Worm (Caenorhabditis elegans) whole organism, young adult: ENCODE measurements around the gene egrh-1.

Experiments used
- B0035.1 ChIP-seq: sonication (generic microtip); optimal IDR thresholded peaks from 2 replicates; lab custom pipeline; 2016; ENCODE audit warnings: missing genetic modification characterization, mild to moderate bottlenecking, missing compliant biosample characterization, missing genotype, missing genetic modification reagents
- C17E4.6 ChIP-seq: fragments of 200-800 bp; sonication (Bioruptor generic); IDR thresholded peaks from 2 replicates; pipeline ENCODE4 v1.3.6; 2022; ENCODE audit warnings: missing genetic modification reagents, missing genetic modification characterization, missing compliant biosample characterization
- F10E7.11 ChIP-seq: sonication (generic microtip); optimal IDR thresholded peaks from 2 replicates; lab custom pipeline; 2017; ENCODE audit warnings: mild to moderate bottlenecking, missing genetic modification characterization, moderate library complexity, missing compliant biosample characterization
- F22D6.2 ChIP-seq: sonication (generic microtip); optimal IDR thresholded peaks from 2 replicates; lab custom pipeline; 2016; ENCODE audit warnings: mild to moderate bottlenecking, missing genetic modification characterization, missing compliant biosample characterization
- F33H1.4 ChIP-seq: fragments of 200-800 bp; sonication (Bioruptor generic); IDR thresholded peaks from 2 replicates; pipeline ENCODE4 v1.3.6; 2022; ENCODE audit warnings: missing genetic modification reagents, missing genetic modification characterization, missing compliant biosample characterization
- F49E8.2 ChIP-seq: sonication (generic microtip); optimal IDR thresholded peaks from 3 replicates; lab custom pipeline; 2017; ENCODE audit warnings: missing genetic modification characterization, mild to moderate bottlenecking, missing compliant biosample characterization, antibody characterized with exemption, moderate library complexity; ENCODE audit not compliant: insufficient read depth
- F55B11.4 ChIP-seq: sonication (generic microtip); optimal IDR thresholded peaks from 2 replicates; lab custom pipeline; 2016; ENCODE audit warnings: missing compliant biosample characterization, missing genetic modification characterization, borderline replicate concordance; ENCODE audit not compliant: insufficient read depth
- T07F8.4 ChIP-seq: sonication (generic microtip); optimal IDR thresholded peaks from 2 replicates; lab custom pipeline; 2016; ENCODE audit warnings: mild to moderate bottlenecking, missing genetic modification characterization, moderate library complexity, missing compliant biosample characterization
- T26A5.8 ChIP-seq: sonication (generic microtip); optimal IDR thresholded peaks from 2 replicates; lab custom pipeline; 2016; ENCODE audit warnings: missing genetic modification characterization, missing compliant biosample characterization
- Y53G8AR.9 ChIP-seq: fragments of 200-800 bp; sonication (Bioruptor generic); conservative IDR thresholded peaks from 2 replicates; pipeline ENCODE4 v1.3.6; 2022; ENCODE audit warnings: missing genetic modification reagents, missing genetic modification characterization, missing compliant biosample characterization
- akir-1 ChIP-seq: fragments of 200-800 bp; sonication (Bioruptor generic); optimal IDR thresholded peaks from 2 replicates; lab custom pipeline; 2018; ENCODE audit warnings: mild to moderate bottlenecking, missing genetic modification characterization, moderate library complexity, missing compliant biosample characterization
- aptf-3 ChIP-seq: fragments of 200-800 bp; sonication (Bioruptor generic); IDR thresholded peaks from 2 replicates; pipeline ENCODE4 v1.3.6; 2022; ENCODE audit warnings: missing genetic modification characterization, missing compliant biosample characterization
- atf-7 ChIP-seq: sonication (generic microtip); optimal IDR thresholded peaks from 2 replicates; lab custom pipeline; 2017; ENCODE audit warnings: mild to moderate bottlenecking, missing genetic modification characterization, missing compliant biosample characterization
- bed-1 ChIP-seq: fragments of 200-800 bp; sonication (Bioruptor generic); IDR thresholded peaks from 2 replicates; pipeline ENCODE4 v1.3.6; 2022; ENCODE audit warnings: missing genetic modification reagents, missing genetic modification characterization, missing compliant biosample characterization
- cebp-2 ChIP-seq: fragments of 200-800 bp; sonication (Bioruptor generic); IDR thresholded peaks from 2 replicates; pipeline ENCODE4 v1.3.6; 2022; ENCODE audit warnings: missing genetic modification characterization, missing compliant biosample characterization
- ceh-100 ChIP-seq: fragments of 200-800 bp; sonication (Bioruptor generic); IDR thresholded peaks from 2 replicates; pipeline ENCODE4 v1.3.6; 2022; ENCODE audit warnings: missing genetic modification reagents, missing genetic modification characterization, missing compliant biosample characterization
- ceh-58 ChIP-seq: fragments of 200-800 bp; sonication (Bioruptor generic); IDR thresholded peaks from 2 replicates; pipeline ENCODE4 v1.3.6; 2022; ENCODE audit warnings: missing genetic modification characterization, missing compliant biosample characterization
- ceh-91 ChIP-seq: fragments of 200-800 bp; sonication (Bioruptor generic); IDR thresholded peaks from 2 replicates; pipeline ENCODE4 v1.3.6; 2022; ENCODE audit warnings: missing genetic modification reagents, missing genetic modification characterization, missing compliant biosample characterization
- dpl-1 ChIP-seq: fragments of 150-350 bp; optimal IDR thresholded peaks from 2 replicates; lab custom pipeline; 2014; ENCODE audit warnings: missing biosample characterization, missing genetic modification reagents, missing genetic modification characterization
- ekl-4 ChIP-seq: fragments of 200-800 bp; sonication (Bioruptor generic); IDR thresholded peaks from 2 replicates; pipeline ENCODE4 v1.3.6; 2022; ENCODE audit warnings: missing genetic modification reagents, missing genetic modification characterization, missing compliant biosample characterization
- ets-4 ChIP-seq: fragments of 200-800 bp; sonication (Bioruptor generic); optimal IDR thresholded peaks from 2 replicates; lab custom pipeline; 2018; ENCODE audit warnings: mild to moderate bottlenecking, missing genetic modification characterization, missing compliant biosample characterization
- him-1 ChIP-seq: sonication (generic microtip); optimal IDR thresholded peaks from 2 replicates; lab custom pipeline; 2016; ENCODE audit warnings: missing genotype, missing genetic modification reagents, missing genetic modification characterization, missing compliant biosample characterization
- let-526 ChIP-seq: fragments of 200-800 bp; sonication (Bioruptor generic); IDR thresholded peaks from 2 replicates; pipeline ENCODE4 v1.3.6; 2022; ENCODE audit warnings: missing genetic modification reagents, missing genetic modification characterization, missing compliant biosample characterization
- lin-26 ChIP-seq: fragments of 200-800 bp; sonication (Bioruptor generic); IDR thresholded peaks from 2 replicates; pipeline ENCODE4 v1.3.6; 2022; ENCODE audit warnings: missing genetic modification reagents, missing genetic modification characterization, missing compliant biosample characterization
- lin-35 ChIP-seq, 3 experiments: fragments of 150-350 bp in 2 of 3; sonication (generic microtip) in 1 of 3; optimal IDR thresholded peaks; 2 replicates each; lab custom pipeline; 2014 to 2018; ENCODE audit warnings: missing biosample characterization in 3 of 3, missing genetic modification characterization in 3 of 3, missing genetic modification reagents in 3 of 3
- lsl-1 ChIP-seq: fragments of 200-800 bp; sonication (Bioruptor generic); optimal IDR thresholded peaks from 2 replicates; lab custom pipeline; 2018; ENCODE audit warnings: mild to moderate bottlenecking, missing genetic modification characterization, moderate library complexity, missing compliant biosample characterization
- madf-3 ChIP-seq: fragments of 200-800 bp; sonication (Bioruptor generic); IDR thresholded peaks from 2 replicates; pipeline ENCODE4 v1.3.6; 2022; ENCODE audit warnings: missing genetic modification reagents, missing genetic modification characterization, missing compliant biosample characterization
- madf-6 ChIP-seq: fragments of 200-800 bp; sonication (Bioruptor generic); IDR thresholded peaks from 2 replicates; pipeline ENCODE4 v1.3.6; 2022; ENCODE audit warnings: missing genetic modification reagents, missing genetic modification characterization, missing compliant biosample characterization
- madf-8 ChIP-seq: fragments of 200-800 bp; sonication (Bioruptor generic); conservative IDR thresholded peaks from 2 replicates; pipeline ENCODE4 v1.3.6; 2022; ENCODE audit warnings: missing genetic modification reagents, missing genetic modification characterization, missing compliant biosample characterization
- mxl-1 ChIP-seq: sonication (generic microtip); optimal IDR thresholded peaks from 2 replicates; lab custom pipeline; 2016; ENCODE audit warnings: missing genetic modification characterization, missing compliant biosample characterization
- nfya-1 ChIP-seq: sonication (generic microtip); optimal IDR thresholded peaks from 2 replicates; lab custom pipeline; 2017; ENCODE audit warnings: antibody characterized with exemption, missing compliant biosample characterization, missing genetic modification characterization, borderline replicate concordance; ENCODE audit not compliant: insufficient read depth
- nhr-80 ChIP-seq: sonication (generic microtip); optimal IDR thresholded peaks from 2 replicates; lab custom pipeline; 2016; ENCODE audit warnings: missing genetic modification characterization, missing compliant biosample characterization
- nhr-90 ChIP-seq: sonication (generic microtip); optimal IDR thresholded peaks from 2 replicates; lab custom pipeline; 2016; ENCODE audit warnings: missing genotype, mild to moderate bottlenecking, missing genetic modification characterization, missing compliant biosample characterization
- rcor-1 ChIP-seq: fragments of 200-800 bp; sonication (Bioruptor generic); IDR thresholded peaks from 2 replicates; pipeline ENCODE4 v1.3.6; 2022; ENCODE audit warnings: missing genetic modification reagents, missing genetic modification characterization, missing compliant biosample characterization
- somi-1 ChIP-seq: fragments of 200-800 bp; sonication (Bioruptor generic); optimal IDR thresholded peaks from 2 replicates; lab custom pipeline; 2018; ENCODE audit warnings: mild to moderate bottlenecking, missing genetic modification characterization, missing compliant biosample characterization
- sptf-2 ChIP-seq: fragments of 200-800 bp; sonication (Bioruptor generic); optimal IDR thresholded peaks from 2 replicates; lab custom pipeline; 2018; ENCODE audit warnings: mild to moderate bottlenecking, missing genetic modification characterization, missing compliant biosample characterization
- tbp1 ChIP-seq: fragments of 200-800 bp; sonication (Bioruptor generic); optimal IDR thresholded peaks from 2 replicates; lab custom pipeline; 2018; ENCODE audit warnings: mild to moderate bottlenecking, missing genetic modification characterization, missing compliant biosample characterization
- tbx-9 ChIP-seq: sonication (generic microtip); optimal IDR thresholded peaks from 2 replicates; lab custom pipeline; 2016; ENCODE audit warnings: borderline replicate concordance, missing genetic modification characterization, inconsistent platforms, missing compliant biosample characterization
- unc-130 ChIP-seq: sonication (generic microtip); optimal IDR thresholded peaks from 2 replicates; lab custom pipeline; 2016; ENCODE audit warnings: missing genetic modification reagents, missing genetic modification characterization, missing compliant biosample characterization
- unc-62 ChIP-seq: fragments of 150-350 bp; optimal IDR thresholded peaks from 2 replicates; lab custom pipeline; 2014; ENCODE audit warnings: missing biosample characterization, missing genetic modification reagents, missing genetic modification characterization
- xnd-1 ChIP-seq: sonication (generic microtip); optimal IDR thresholded peaks from 2 replicates; lab custom pipeline; 2016; ENCODE audit warnings: missing genotype, missing genetic modification reagents, missing genetic modification characterization, missing compliant biosample characterization
- zfh-2 ChIP-seq: fragments of 200-800 bp; sonication (Bioruptor generic); conservative IDR thresholded peaks from 2 replicates; pipeline ENCODE4 v1.3.6; 2022; ENCODE audit warnings: missing genetic modification reagents, missing genetic modification characterization, missing compliant biosample characterization
- zim-3 ChIP-seq: sonication (generic microtip); optimal IDR thresholded peaks from 2 replicates; lab custom pipeline; 2017; ENCODE audit warnings: mild to moderate bottlenecking, missing genetic modification characterization, moderate library complexity, missing compliant biosample characterization
- ztf-18 ChIP-seq: sonication (generic microtip); optimal IDR thresholded peaks from 2 replicates; lab custom pipeline; 2016; ENCODE audit warnings: missing genotype, mild to moderate bottlenecking, missing genetic modification characterization, missing compliant biosample characterization
- ztf-25 ChIP-seq: fragments of 200-800 bp; sonication (Bioruptor generic); IDR thresholded peaks from 2 replicates; pipeline ENCODE4 v1.3.6; 2022; ENCODE audit warnings: missing genetic modification reagents, missing genetic modification characterization, missing compliant biosample characterization
- ztf-26 ChIP-seq: sonication (generic microtip); optimal IDR thresholded peaks from 2 replicates; lab custom pipeline; 2017; ENCODE audit warnings: missing genetic modification characterization, missing compliant biosample characterization
- ztf-6 ChIP-seq: fragments of 200-800 bp; sonication (Bioruptor generic); IDR thresholded peaks from 2 replicates; pipeline ENCODE4 v1.3.6; 2022; ENCODE audit warnings: missing genetic modification reagents, missing genetic modification characterization, missing compliant biosample characterization

The egrh-1 gene

DNA sequence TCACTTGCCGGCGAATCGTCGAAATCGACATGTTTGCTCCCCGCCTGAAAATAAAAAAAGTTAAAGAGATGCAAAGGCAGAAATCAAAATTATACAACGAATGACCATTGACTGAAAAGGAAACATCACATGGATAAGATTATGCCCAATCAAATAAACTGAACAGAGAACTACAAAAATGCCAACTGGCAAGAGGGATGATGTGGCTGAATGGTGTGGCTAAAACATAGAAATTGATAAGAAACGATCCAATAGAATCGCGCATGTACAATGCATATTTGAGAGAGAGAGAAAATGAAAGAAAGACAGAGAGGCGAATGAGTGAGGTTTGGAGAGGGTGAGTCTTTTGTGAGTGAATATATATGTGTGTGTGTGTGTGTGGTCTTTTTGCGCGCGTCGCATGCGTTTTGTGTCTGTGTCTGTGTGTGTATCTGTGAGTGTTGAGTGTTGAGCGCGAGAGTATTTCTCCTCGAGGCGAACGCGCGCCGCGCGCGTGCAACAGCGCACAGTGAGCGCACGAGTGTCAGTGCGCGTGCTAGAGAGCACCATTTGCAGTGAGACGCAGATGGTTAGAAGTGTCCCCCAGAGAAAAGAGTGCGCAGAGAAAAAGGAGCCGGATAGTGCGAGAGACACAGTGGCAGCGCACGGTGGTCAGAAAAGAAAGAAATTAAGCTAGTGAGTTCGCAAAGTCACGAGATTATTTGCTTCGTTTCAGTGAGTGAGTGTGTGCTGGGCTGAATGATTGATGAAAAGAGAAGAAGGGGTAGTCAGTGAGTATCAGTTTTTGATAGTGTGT lies 27.1 kb upstream of the egrh-1 start, which contains the start of gene epn-1 (continued):
- TF ChIP-seq cebp-2 (GFP tag; lab: Robert Waterston, UW) = peak; percentile 69; the same call in 1 of the 2 replicates
- 0 out of 2 replicates have a peak, but pooled peaks have one; percentile 18 for TF ChIP-seq ztf-25 (GFP tag; lab: Robert Waterston, UW)
- TF ChIP-seq T26A5.8 = no peak
- peak; percentile 39 for TF ChIP-seq unc-62 (GFP tag; lab: Kevin White, UChicago)
- peak; percentile 94 for TF ChIP-seq nhr-90
- TF ChIP-seq ceh-58 (GFP tag; lab: Robert Waterston, UW) = 0 out of 2 replicates have a peak, but pooled peaks have one; percentile 48
- 0 out of 2 replicates have a peak, but pooled peaks have one; percentile 37 for TF ChIP-seq ztf-6 (GFP tag; lab: Robert Waterston, UW)
- TF ChIP-seq madf-3 (GFP tag; lab: Robert Waterston, UW) = peak; percentile 85
- no peak for TF ChIP-seq aptf-3 (GFP tag; lab: Robert Waterston, UW)
- no peak for TF ChIP-seq tbx-9 (tag; lab: Kevin White, UChicago)
- TF ChIP-seq F33H1.4 = peak; percentile 29
- TF ChIP-seq ztf-18 = peak; percentile 81
- TF ChIP-seq F49E8.2 = no peak
- TF ChIP-seq F22D6.2 = peak; percentile 92
- no peak for TF ChIP-seq madf-8 (GFP tag; lab: Robert Waterston, UW)
- no peak for TF ChIP-seq dpl-1 (GFP tag; lab: Kevin White, UChicago)
- peak; percentile 100 for TF ChIP-seq zfh-2 (GFP tag; lab: Robert Waterston, UW)
- TF ChIP-seq bed-1 (GFP tag; lab: Robert Waterston, UW) = no peak
- peak in 1 of 3 experiments; percentile 90 for TF ChIP-seq lin-35 (GFP tag; optimal IDR thresholded peaks at IDR 0.05; lab: Kevin White, UChicago)
- TF ChIP-seq unc-130 (GFP tag; lab: Kevin White, UChicago) = no peak
- TF ChIP-seq him-1 = peak; percentile 2
- peak; percentile 82 for TF ChIP-seq akir-1
- TF ChIP-seq ekl-4 (GFP tag; lab: Robert Waterston, UW) = peak; percentile 95
- 0 out of 2 replicates have a peak, but pooled peaks have one; percentile 63 for TF ChIP-seq C17E4.6 (GFP tag; lab: Robert Waterston, UW)
- TF ChIP-seq tbp1 (GFP tag; lab: Kevin White, UChicago) = peak; percentile 73
- TF ChIP-seq lsl-1 (GFP tag; lab: Kevin White, UChicago) = peak; percentile 4
- TF ChIP-seq ztf-26 (tag; lab: Kevin White, UChicago) = peak; percentile 97
- peak; percentile 99 for TF ChIP-seq atf-7 (tag; lab: Kevin White, UChicago)
- peak; percentile 95 for TF ChIP-seq Y53G8AR.9 (GFP tag; lab: Robert Waterston, UW)
- peak; percentile 51 for TF ChIP-seq F10E7.11 (tag; lab: Kevin White, UChicago)
- TF ChIP-seq nhr-80 (tag; lab: Kevin White, UChicago) = peak; percentile 99
- TF ChIP-seq let-526 (GFP tag; lab: Robert Waterston, UW) = peak; percentile 87
- TF ChIP-seq nfya-1 (tag; lab: Kevin White, UChicago) = no peak
- TF ChIP-seq sptf-2 (GFP tag; lab: Kevin White, UChicago) = peak; percentile 56
- no peak for TF ChIP-seq F55B11.4 (tag; lab: Kevin White, UChicago)
- TF ChIP-seq madf-6 = 0 out of 2 replicates have a peak, but pooled peaks have one; percentile 21
- TF ChIP-seq ceh-100 (GFP tag; lab: Robert Waterston, UW) = peak; percentile 41; the same call in 1 of the 2 replicates
- TF ChIP-seq mxl-1 (tag; lab: Kevin White, UChicago) = peak; percentile 60
- TF ChIP-seq rcor-1 (GFP tag; lab: Robert Waterston, UW) = peak; percentile 74
- peak; percentile 95 for TF ChIP-seq ets-4 (GFP tag; lab: Kevin White, UChicago)
- 0 out of 2 replicates have a peak, but pooled peaks have one; percentile 10 for TF ChIP-seq ceh-91 (GFP tag; lab: Robert Waterston, UW)
- TF ChIP-seq xnd-1 (tag; lab: Kevin White, UChicago) = no peak
- TF ChIP-seq B0035.1 (tag; lab: Kevin White, UChicago) = peak; percentile 84
- peak; percentile 98 for TF ChIP-seq somi-1
- TF ChIP-seq T07F8.4 (tag; lab: Kevin White, UChicago) = peak; percentile 68
- peak; percentile 76 for TF ChIP-seq zim-3
- peak; percentile 85 for TF ChIP-seq lin-26 (GFP tag; lab: Robert Waterston, UW)
